Worm (Caenorhabditis elegans) whole organism, midembryonic: Measurements from ENCODE around the gene ipla-1.

ENCODE experiments used
- T22C8.4 ChIP-seq: fragments of 200-800 bp; sonication (Bioruptor generic); IDR thresholded peaks from 2 replicates; pipeline ENCODE4 v1.3.6; 2022; ENCODE audit warnings: missing genetic modification characterization, missing compliant biosample characterization
- cog-1 ChIP-seq: sonication (generic microtip); optimal IDR thresholded peaks from 2 replicates; lab custom pipeline; 2016; ENCODE audit warnings: missing genetic modification characterization, missing compliant biosample characterization
- flt-1 ChIP-seq: fragments of 200-800 bp; sonication (Bioruptor generic); IDR thresholded peaks from 2 replicates; pipeline ENCODE4 v1.3.6; 2022; ENCODE audit warnings: missing genetic modification characterization, missing compliant biosample characterization
- klf-2 ChIP-seq: fragments of 200-800 bp; sonication (Bioruptor generic); conservative IDR thresholded peaks from 2 replicates; pipeline ENCODE4 v1.3.6; 2022; ENCODE audit warnings: missing genetic modification reagents, missing genetic modification characterization, missing compliant biosample characterization
- med-1 ChIP-seq: sonication (generic microtip); optimal IDR thresholded peaks from 2 replicates; lab custom pipeline; 2017; ENCODE audit warnings: missing genetic modification characterization, mild to moderate bottlenecking, missing compliant biosample characterization, antibody characterized with exemption, missing genetic modification reagents; ENCODE audit not compliant: insufficient read depth
- ref-1 ChIP-seq: fragments of 200-800 bp; sonication (Bioruptor generic); conservative IDR thresholded peaks from 2 replicates; pipeline ENCODE4 v1.3.6; 2022; ENCODE audit warnings: missing genetic modification reagents, missing genetic modification characterization, missing compliant biosample characterization
- tab-1 ChIP-seq: fragments of 200-800 bp; sonication (Bioruptor generic); IDR thresholded peaks from 2 replicates; pipeline ENCODE4 v1.3.6; 2022; ENCODE audit warnings: missing genetic modification characterization, missing compliant biosample characterization
- ztf-23 ChIP-seq: fragments of 200-800 bp; sonication (Bioruptor generic); IDR thresholded peaks from 2 replicates; pipeline ENCODE4 v1.3.6; 2022; ENCODE audit warnings: missing genetic modification reagents, missing genetic modification characterization, missing compliant biosample characterization
- ztf-29 ChIP-seq: fragments of 200-800 bp; sonication (Bioruptor generic); IDR thresholded peaks from 2 replicates; pipeline ENCODE4 v1.3.6; 2022; ENCODE audit warnings: missing genetic modification reagents, missing genetic modification characterization, missing compliant biosample characterization

Gene ipla-1

ce11 chrII:4565205-4565604 is 36.0 kb downstream of the ipla-1 start:
- TF ChIP-seq klf-2 (GFP tag; lab: Robert Waterston, UW) (no peak), flt-1 (GFP tag; lab: Robert Waterston, UW) (no peak), T22C8.4 (GFP tag; lab: Robert Waterston, UW) (no peak), ztf-23 (GFP tag; lab: Robert Waterston, UW) (no peak), tab-1 (no peak)

ce11 chrII:4562503-4563000 is 38.6 kb downstream of the ipla-1 start, which contains the start of gene dao-2:
Gene dao-2 (plus strand): TSS chrII:4562950.
- TF ChIP-seq cog-1 (tag; lab: Kevin White, UChicago) (no peak), ref-1 (no peak), flt-1 (GFP tag; lab: Robert Waterston, UW) (no peak), klf-2 (GFP tag; lab: Robert Waterston, UW) (no peak), T22C8.4 (GFP tag; lab: Robert Waterston, UW) (no peak), med-1 (GFP tag; lab: Kevin White, UChicago) (no peak), tab-1 (no peak), ztf-23 (GFP tag; lab: Robert Waterston, UW) (no peak), ztf-29 (GFP tag; lab: Robert Waterston, UW) (no peak)

DNA sequence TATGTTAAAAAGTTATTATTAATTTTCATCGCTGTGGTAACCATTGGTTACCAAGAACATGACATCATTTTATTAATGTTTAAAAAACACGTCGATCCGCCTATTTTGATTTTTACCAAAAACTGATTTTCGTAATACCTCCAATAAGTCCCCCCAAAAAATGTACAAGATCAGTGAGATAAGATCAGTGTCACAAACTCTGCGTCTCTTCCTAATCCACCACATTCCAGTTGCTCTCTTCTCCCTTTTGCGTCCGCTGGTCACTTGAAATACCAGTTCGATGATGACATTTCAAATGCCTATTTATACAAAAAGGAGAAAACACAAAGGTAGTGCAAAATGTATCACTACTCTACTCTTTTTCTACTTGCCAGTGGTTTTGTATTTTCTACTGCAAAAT is 41.1 kb downstream of the ipla-1 start, which contains the start of gene M03A1.8:
Gene M03A1.8 (plus strand): TSS at position 269 of the 400 bp plus-strand sequence.
- no peak for TF ChIP-seq ref-1
- no peak for TF ChIP-seq tab-1
- TF ChIP-seq ztf-23 (GFP tag; lab: Robert Waterston, UW) = no peak
- TF ChIP-seq T22C8.4 (GFP tag; lab: Robert Waterston, UW) = no peak
- no peak for TF ChIP-seq cog-1 (tag; lab: Kevin White, UChicago)
- TF ChIP-seq klf-2 (GFP tag; lab: Robert Waterston, UW) = no peak

DNA sequence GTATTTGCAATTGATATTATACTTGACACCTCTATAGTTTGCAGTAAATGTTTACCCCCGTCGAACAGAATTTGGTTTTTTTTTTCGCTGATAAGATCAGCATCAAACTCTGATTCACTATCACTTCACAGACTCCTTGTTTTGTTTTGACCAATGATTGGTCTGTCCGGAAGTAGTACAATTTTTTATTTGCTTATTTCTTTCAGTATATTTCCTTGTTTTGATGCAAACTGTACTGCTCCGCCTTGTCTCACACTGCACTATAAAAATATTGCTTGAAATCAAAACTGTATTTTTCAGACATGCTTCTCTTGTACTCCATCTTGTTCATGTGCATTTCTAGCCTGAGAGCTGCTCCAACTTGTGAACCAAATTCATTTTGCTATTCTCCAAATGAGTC is 43.7 kb downstream of the ipla-1 start, which contains the start of gene M03A1.3:
Gene M03A1.3 (plus strand): TSS at position 301 of the 400 bp plus-strand sequence.
- TF ChIP-seq ztf-29 (GFP tag; lab: Robert Waterston, UW) (no peak), flt-1 (GFP tag; lab: Robert Waterston, UW) (no peak), tab-1 (no peak)

DNA sequence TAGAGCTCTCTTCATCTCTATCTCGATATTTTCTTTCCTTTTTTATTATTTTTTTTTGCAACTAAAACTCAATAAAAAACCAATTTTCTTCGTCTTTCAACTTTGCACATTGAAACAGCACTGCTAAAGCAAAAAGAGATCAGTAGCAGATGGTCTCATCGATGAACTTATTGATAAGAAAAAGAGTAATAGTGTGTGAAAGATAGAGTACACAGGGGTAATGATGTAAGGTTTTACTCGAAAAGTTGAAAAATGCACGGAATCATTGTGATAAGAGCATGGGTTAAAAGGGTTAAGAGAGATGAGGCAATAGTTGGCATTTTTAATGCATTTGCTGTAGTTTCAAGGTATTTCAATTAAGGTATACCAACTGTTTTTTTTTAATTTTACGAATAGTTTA is 49.1 kb downstream of the ipla-1 start:
- no peak for TF ChIP-seq T22C8.4 (GFP tag; lab: Robert Waterston, UW)
- TF ChIP-seq ztf-29 (GFP tag; lab: Robert Waterston, UW) = no peak
- no peak for TF ChIP-seq flt-1 (GFP tag; lab: Robert Waterston, UW)
- TF ChIP-seq med-1 (GFP tag; lab: Kevin White, UChicago) = no peak
- no peak for TF ChIP-seq tab-1
- TF ChIP-seq ztf-23 (GFP tag; lab: Robert Waterston, UW) = no peak
- no peak for TF ChIP-seq klf-2 (GFP tag; lab: Robert Waterston, UW)

DNA sequence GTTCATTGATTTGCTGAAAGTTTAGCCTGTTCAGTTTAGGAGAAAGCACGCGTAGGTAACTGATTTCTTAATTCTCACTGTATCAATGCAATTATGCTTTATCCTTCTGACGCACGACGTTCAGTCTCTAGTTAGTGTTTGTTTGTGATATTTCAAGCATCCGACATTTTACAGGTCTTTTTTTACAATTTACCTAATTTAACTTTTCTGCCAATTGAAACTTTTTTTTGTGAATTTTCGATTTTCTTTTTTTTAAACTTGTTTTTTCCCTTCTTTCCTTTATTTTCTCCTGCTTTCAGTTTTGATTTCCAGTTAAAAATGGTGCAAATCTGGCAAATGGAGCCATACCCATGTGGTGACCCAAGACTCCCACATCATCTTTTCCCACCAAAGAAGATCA is 50.4 kb downstream of the ipla-1 start, which contains the start of gene K07E1.1:
Gene K07E1.1 (plus strand): TSS at position 301 of the 400 bp plus-strand sequence.
- TF ChIP-seq tab-1 (no peak), flt-1 (GFP tag; lab: Robert Waterston, UW) (no peak), klf-2 (GFP tag; lab: Robert Waterston, UW) (no peak), med-1 (GFP tag; lab: Kevin White, UChicago) (no peak), ztf-29 (GFP tag; lab: Robert Waterston, UW) (no peak), ref-1 (no peak), T22C8.4 (GFP tag; lab: Robert Waterston, UW) (no peak), ztf-23 (GFP tag; lab: Robert Waterston, UW) (no peak)

- TF ChIP-seq klf-2 (GFP tag; lab: Robert Waterston, UW) (no peak), ref-1 (no peak), T22C8.4 (GFP tag; lab: Robert Waterston, UW) (no peak), cog-1 (tag; lab: Kevin White, UChicago) (no peak), med-1 (GFP tag; lab: Kevin White, UChicago) (no peak), flt-1 (GFP tag; lab: Robert Waterston, UW) (no peak), tab-1 (no peak), ztf-29 (GFP tag; lab: Robert Waterston, UW) (no peak), ztf-23 (GFP tag; lab: Robert Waterston, UW) (no peak)
Observed at ce11 chrII:4549983-4550572, 51.1 kb downstream of the ipla-1 start.

DNA sequence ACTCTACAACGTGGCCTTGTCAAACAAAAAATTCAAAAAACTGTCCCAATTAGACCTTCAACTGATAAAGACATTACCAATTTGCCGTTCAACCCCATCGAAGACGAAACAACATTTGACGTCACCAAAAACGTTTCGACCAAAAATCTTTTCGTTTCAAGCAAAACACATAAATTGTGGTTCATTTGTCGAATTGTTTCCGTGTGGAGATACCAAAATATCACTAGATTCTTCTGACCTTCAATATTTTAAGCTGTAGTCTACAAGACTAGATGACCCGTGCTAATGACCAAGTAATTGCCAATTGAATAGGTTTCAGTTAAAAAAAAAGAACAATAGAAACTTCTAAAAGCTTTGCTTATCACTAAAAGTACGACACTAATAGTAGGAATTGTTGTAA is 52.7 kb downstream of the ipla-1 start:
- TF ChIP-seq ztf-29 (GFP tag; lab: Robert Waterston, UW) = no peak
- TF ChIP-seq ztf-23 (GFP tag; lab: Robert Waterston, UW) = no peak
- no peak for TF ChIP-seq T22C8.4 (GFP tag; lab: Robert Waterston, UW)
- TF ChIP-seq med-1 (GFP tag; lab: Kevin White, UChicago) = no peak
- TF ChIP-seq ref-1 = no peak
- TF ChIP-seq cog-1 (tag; lab: Kevin White, UChicago) = no peak
- no peak for TF ChIP-seq klf-2 (GFP tag; lab: Robert Waterston, UW)
- no peak for TF ChIP-seq flt-1 (GFP tag; lab: Robert Waterston, UW)

- no peak for TF ChIP-seq ref-1
- no peak for TF ChIP-seq flt-1 (GFP tag; lab: Robert Waterston, UW)
- no peak for TF ChIP-seq ztf-29 (GFP tag; lab: Robert Waterston, UW)
- TF ChIP-seq klf-2 (GFP tag; lab: Robert Waterston, UW) = no peak
- no peak for TF ChIP-seq med-1 (GFP tag; lab: Kevin White, UChicago)
- no peak for TF ChIP-seq cog-1 (tag; lab: Kevin White, UChicago)
- no peak for TF ChIP-seq tab-1
- no peak for TF ChIP-seq T22C8.4 (GFP tag; lab: Robert Waterston, UW)
- TF ChIP-seq ztf-23 (GFP tag; lab: Robert Waterston, UW) = no peak
Observed at ce11 chrII:4543568-4543967, 57.6 kb downstream of the ipla-1 start, which contains the start of gene sra-34. Gene sra-34 (minus strand): TSS chrII:4543668.
